Fruit fly (Drosophila melanogaster): ENCODE measurements around the gene stnA.

The stnA gene

DNA sequence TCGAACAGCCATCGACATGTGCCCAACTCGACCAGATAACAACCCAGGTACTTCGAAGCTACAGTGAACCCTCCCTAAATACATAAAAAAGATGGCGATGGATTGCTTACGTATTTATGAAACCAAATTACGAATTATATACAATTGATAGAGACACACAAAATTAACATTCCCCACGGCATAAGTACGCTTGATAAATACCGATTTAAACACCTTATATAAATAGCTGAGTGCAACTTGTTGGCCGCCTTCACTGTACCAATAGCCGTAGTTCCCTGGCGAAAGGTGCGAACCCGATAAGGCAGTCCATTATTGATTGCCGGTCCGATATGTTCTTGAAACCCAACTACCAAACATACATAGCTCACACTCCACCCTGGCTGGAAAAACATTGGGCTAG lies 6.2 kb upstream of the stnA start (continued):
- TF ChIP-seq CG1603 (tag; optimal IDR thresholded peaks at IDR 0.05) (peak; percentile 46), ind (GFP tag; optimal IDR thresholded peaks at IDR 0.05) (peak; percentile 27), gem (tag; optimal IDR thresholded peaks at IDR 0.05) (peak; percentile 49), CG18764 (GFP tag; optimal IDR thresholded peaks at IDR 0.05) (no peak), Fer3 (tag; optimal IDR thresholded peaks at IDR 0.05) (peak; percentile 44), crol (GFP tag; IDR thresholded peaks at IDR 0.05) (no peak), phol (tag; optimal IDR thresholded peaks at IDR 0.05) (peak; percentile 28), dmrt99B (tag; optimal IDR thresholded peaks at IDR 0.05) (peak; percentile 22), CG4730 (GFP tag; IDR thresholded peaks at IDR 0.05) (0 out of 2 replicates have a peak, but pooled peaks have one; percentile 4), ase (GFP tag; IDR thresholded peaks at IDR 0.05) (no peak), CG2712 (tag; optimal IDR thresholded peaks at IDR 0.05) (no peak), CG6689 (GFP tag; IDR thresholded peaks at IDR 0.05) (0 out of 2 replicates have a peak, but pooled peaks have one; percentile 14), Abd-B (GFP tag; optimal IDR thresholded peaks at IDR 0.05) (no peak), CG31224 (GFP tag; IDR thresholded peaks at IDR 0.05) (peak; percentile 41; the same call in 1 of the 2 replicates), CG7987 (GFP tag; optimal IDR thresholded peaks at IDR 0.05) (no peak), rib (GFP tag; IDR thresholded peaks at IDR 0.05) (peak; percentile 44; the same call in 1 of the 2 replicates), CG8924 (tag; optimal IDR thresholded peaks at IDR 0.05) (peak; percentile 9), CG12391 (tag; optimal IDR thresholded peaks at IDR 0.05) (peak; percentile 11), Side (GFP tag; optimal IDR thresholded peaks at IDR 0.05) (no peak), Fer1 (GFP tag; optimal IDR thresholded peaks at IDR 0.05) (peak; percentile 56), MBD-R2 (GFP tag; IDR thresholded peaks at IDR 0.05) (peak; percentile 21; the same call in 1 of the 2 replicates), HLH54F (GFP tag; optimal IDR thresholded peaks at IDR 0.05) (peak; percentile 10), CG13123 (GFP tag; optimal IDR thresholded peaks at IDR 0.05) (no peak), dmrt11E (tag; optimal IDR thresholded peaks at IDR 0.05) (peak; percentile 0), CG18599 (GFP tag; optimal IDR thresholded peaks at IDR 0.05) (peak; percentile 68), Dek (tag; optimal IDR thresholded peaks at IDR 0.05) (no peak), Xbp1 (GFP tag; optimal IDR thresholded peaks at IDR 0.05) (peak; percentile 1), lab (GFP tag; optimal IDR thresholded peaks at IDR 0.05) (peak; percentile 71), CG10366 (GFP tag; IDR thresholded peaks at IDR 0.05) (0 out of 2 replicates have a peak, but pooled peaks have one; percentile 22), Nf-YB (GFP tag; optimal IDR thresholded peaks at IDR 0.05) (peak; percentile 4), CG16813 (GFP tag; IDR thresholded peaks at IDR 0.05; ENCODE audit: partially characterized antibody) (no peak), CG11695 (GFP tag; IDR thresholded peaks at IDR 0.05) (peak; percentile 19; the same call in 1 of the 3 replicates), fu2 (GFP tag; optimal IDR thresholded peaks at IDR 0.05) (peak; percentile 25), CG7372 (GFP tag; IDR thresholded peaks at IDR 0.05) (no peak), CG3281 (GFP tag; optimal IDR thresholded peaks at IDR 0.05) (peak; percentile 49), Sox102F (GFP tag; optimal IDR thresholded peaks at IDR 0.05) (no peak), Chrac-16 (GFP tag; optimal IDR thresholded peaks at IDR 0.05) (peak; percentile 5), HmgZ (tag; optimal IDR thresholded peaks at IDR 0.05) (peak; percentile 53), CG6813 (GFP tag; optimal IDR thresholded peaks at IDR 0.05) (peak; percentile 40), TFAM (GFP tag; optimal IDR thresholded peaks at IDR 0.05) (no peak), ara (GFP tag; IDR thresholded peaks at IDR 0.05) (0 out of 2 replicates have a peak, but pooled peaks have one; percentile 20), CG11696 (GFP tag; IDR thresholded peaks at IDR 0.05) (no peak), gcm (GFP tag; optimal IDR thresholded peaks at IDR 0.05) (no peak), CG9817 (tag; optimal IDR thresholded peaks at IDR 0.05) (peak; percentile 17), zfh2 (GFP tag; optimal IDR thresholded peaks at IDR 0.05) (peak; percentile 22), dysf (GFP tag; IDR thresholded peaks at IDR 0.05) (0 out of 3 replicates have a peak, but pooled peaks have one; percentile 40), btn (GFP tag; optimal IDR thresholded peaks at IDR 0.05) (no peak), crc (GFP tag; optimal IDR thresholded peaks at IDR 0.05) (no peak), fd96Cb (tag; optimal IDR thresholded peaks at IDR 0.05) (no peak), CG15269 (tag; optimal IDR thresholded peaks at IDR 0.05) (peak; percentile 47)
